Fruit fly (Drosophila melanogaster) whole organism, embryonic: ENCODE measurements around the gene Dora.

Experiments
- BEAF-32 ChIP-seq: fragments of 200-800 bp; sonication (Bioruptor generic); optimal IDR thresholded peaks from 3 replicates; lab custom pipeline; 2017; ENCODE audit warnings: missing biosample characterization, missing genetic modification characterization, mild to moderate bottlenecking, moderate library complexity, missing genetic modification reagents
- CG10321 ChIP-seq: fragments of 200-800 bp; sonication (Bioruptor generic); IDR thresholded peaks from 2 replicates; pipeline ENCODE4 v1.3.6; 2022; ENCODE audit warnings: missing biosample characterization, missing genetic modification characterization
- CG17829 ChIP-seq: fragments of 200-800 bp; optimal IDR thresholded peaks from 2 replicates; lab custom pipeline; 2019; ENCODE audit warnings: missing biosample characterization, mild to moderate bottlenecking, missing genetic modification characterization, moderate library complexity
- CG6683 ChIP-seq: fragments of 200-800 bp; sonication (Bioruptor generic); optimal IDR thresholded peaks from 2 replicates; lab custom pipeline; 2017; ENCODE audit warnings: missing biosample characterization, mild to moderate bottlenecking, missing genetic modification characterization, missing genetic modification reagents
- Sox102F ChIP-seq: fragments of 200-800 bp; sonication (Bioruptor generic); optimal IDR thresholded peaks from 2 replicates; lab custom pipeline; 2018; ENCODE audit warnings: missing biosample characterization, mild to moderate bottlenecking, missing genetic modification characterization, moderate library complexity

DNA sequence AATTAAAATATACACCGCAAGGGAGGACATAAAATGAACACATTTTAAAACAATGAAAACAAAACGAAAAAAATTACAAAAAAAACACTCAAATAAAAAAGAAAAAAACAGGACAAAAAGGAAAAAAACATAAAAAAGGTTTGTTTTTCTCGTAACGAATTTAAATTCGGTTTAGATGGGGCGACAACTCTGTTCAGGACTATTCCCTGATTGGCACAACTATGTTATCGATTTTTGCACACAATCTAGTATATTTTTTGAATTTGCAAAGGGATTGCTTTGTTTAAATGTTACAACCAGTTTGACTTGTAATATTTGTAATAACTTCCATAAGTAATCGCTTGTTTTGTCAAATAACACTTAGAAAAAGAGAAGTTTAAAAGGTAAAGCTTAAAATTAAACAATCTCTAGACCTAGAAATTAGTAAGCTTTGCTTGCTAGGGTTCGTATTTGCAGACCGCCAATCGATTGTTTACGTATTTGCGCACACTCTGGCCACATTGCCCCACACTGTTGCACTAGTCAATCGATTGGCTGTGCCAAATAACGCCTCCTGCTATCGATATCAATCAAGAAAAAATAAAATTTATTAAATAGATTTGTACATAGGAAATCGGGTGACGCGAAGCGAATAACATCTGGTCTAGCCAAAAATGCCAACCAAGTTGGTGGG lies 20.4 kb downstream of the Dora start, which contains the start of gene CG7332:
- no peak for TF ChIP-seq CG10321 (GFP tag; lab: Robert Waterston, UW)
- no peak for TF ChIP-seq Sox102F (GFP tag; lab: Kevin White, UChicago)
- peak; percentile 72 for TF ChIP-seq BEAF-32
- no peak for TF ChIP-seq CG6683 (GFP tag; lab: Kevin White, UChicago)
- no peak for TF ChIP-seq CG17829
